Fruit fly (Drosophila melanogaster) whole organism, embryonic: ENCODE results near the gene CG8925.

Experiments used
- Abd-B ChIP-seq: fragments of 200-800 bp; sonication (Bioruptor generic); optimal IDR thresholded peaks from 2 replicates; lab custom pipeline; 2018; ENCODE audit warnings: missing biosample characterization, mild to moderate bottlenecking, missing genetic modification characterization, moderate library complexity
- Bdp1 ChIP-seq: fragments of 200-800 bp; sonication (Bioruptor generic); optimal IDR thresholded peaks from 3 replicates; lab custom pipeline; 2016; ENCODE audit warnings: missing biosample characterization, missing genetic modification characterization
- C15 ChIP-seq: fragments of 200-800 bp; sonication (Bioruptor generic); IDR thresholded peaks from 3 replicates; pipeline ENCODE4 v1.3.6; 2022; ENCODE audit warnings: missing biosample characterization, missing genetic modification characterization
- CG10462 ChIP-seq: fragments of 200-800 bp; sonication (Bioruptor generic); optimal IDR thresholded peaks from 2 replicates; lab custom pipeline; 2016; ENCODE audit warnings: missing biosample characterization, missing genetic modification characterization
- CG10959 ChIP-seq: fragments of 200-800 bp; sonication (Bioruptor generic); IDR thresholded peaks from 2 replicates; pipeline ENCODE4 v1.3.6; 2022; ENCODE audit warnings: missing biosample characterization, missing genetic modification characterization
- CG11247 ChIP-seq: fragments of 200-800 bp; sonication (Bioruptor generic); IDR thresholded peaks from 2 replicates; pipeline ENCODE4 v1.3.6; 2022; ENCODE audit warnings: missing biosample characterization, missing genetic modification characterization
- CG12391 ChIP-seq: fragments of 200-800 bp; sonication (Bioruptor generic); optimal IDR thresholded peaks from 3 replicates; lab custom pipeline; 2018; ENCODE audit warnings: missing biosample characterization, mild to moderate bottlenecking, missing genetic modification characterization, moderate library complexity
- CG14441 ChIP-seq: fragments of 200-800 bp; sonication (Bioruptor generic); IDR thresholded peaks from 2 replicates; pipeline ENCODE4 v1.3.6; 2022; ENCODE audit warnings: missing biosample characterization, missing genetic modification characterization
- CG15601 ChIP-seq: fragments of 200-800 bp; sonication (Bioruptor generic); optimal IDR thresholded peaks from 3 replicates; lab custom pipeline; 2019; ENCODE audit warnings: missing biosample characterization, mild to moderate bottlenecking, missing genetic modification characterization, moderate library complexity
- CG1602 ChIP-seq: fragments of 200-800 bp; sonication (Bioruptor generic); optimal IDR thresholded peaks from 3 replicates; lab custom pipeline; 2016; ENCODE audit warnings: missing biosample characterization, missing genetic modification characterization
- CG17361 ChIP-seq: fragments of 200-800 bp; sonication (Bioruptor generic); IDR thresholded peaks from 3 replicates; pipeline ENCODE4 v1.3.6; 2022; ENCODE audit warnings: missing biosample characterization, missing genetic modification characterization
- CG17612 ChIP-seq: fragments of 200-800 bp; sonication (Bioruptor generic); IDR thresholded peaks from 2 replicates; pipeline ENCODE4 v1.3.6; 2022; ENCODE audit warnings: missing biosample characterization, missing genetic modification characterization
- CG18262 ChIP-seq: fragments of 200-800 bp; optimal IDR thresholded peaks from 3 replicates; lab custom pipeline; 2019; ENCODE audit warnings: missing biosample characterization, mild to moderate bottlenecking, missing genetic modification characterization, moderate library complexity
- CG2202 ChIP-seq: fragments of 200-800 bp; sonication (Bioruptor generic); optimal IDR thresholded peaks from 2 replicates; lab custom pipeline; 2018; ENCODE audit warnings: missing biosample characterization, mild to moderate bottlenecking, missing genetic modification characterization
- CG2712 ChIP-seq: fragments of 200-800 bp; optimal IDR thresholded peaks from 3 replicates; lab custom pipeline; 2019; ENCODE audit warnings: missing biosample characterization, mild to moderate bottlenecking, missing genetic modification characterization, moderate library complexity
- CG32772 ChIP-seq: fragments of 200-800 bp; sonication (Bioruptor generic); IDR thresholded peaks from 2 replicates; pipeline ENCODE4 v1.3.6; 2022; ENCODE audit warnings: missing biosample characterization, missing genetic modification characterization
- CG3847 ChIP-seq: fragments of 200-800 bp; sonication (Bioruptor generic); IDR thresholded peaks from 2 replicates; pipeline ENCODE4 v1.3.6; 2022; ENCODE audit warnings: missing biosample characterization, missing genetic modification characterization
- CG4360 ChIP-seq: fragments of 200-800 bp; sonication (Bioruptor generic); IDR thresholded peaks from 2 replicates; pipeline ENCODE4 v1.3.6; 2022; ENCODE audit warnings: missing biosample characterization, missing genetic modification characterization
- CG6175 ChIP-seq: fragments of 200-800 bp; sonication (Bioruptor generic); IDR thresholded peaks from 3 replicates; pipeline ENCODE4 v1.3.6; 2022; ENCODE audit warnings: missing biosample characterization, missing genetic modification characterization
- CTCF ChIP-seq: fragments of 200-800 bp; sonication (Bioruptor generic); optimal IDR thresholded peaks from 2 replicates; lab custom pipeline; 2017; ENCODE audit warnings: missing biosample characterization, mild to moderate bottlenecking, missing genetic modification characterization, moderate library complexity
- Camta ChIP-seq: fragments of 200-800 bp; sonication (Bioruptor generic); optimal IDR thresholded peaks from 2 replicates; lab custom pipeline; 2016; ENCODE audit warnings: missing biosample characterization, missing genetic modification characterization
- Chrac-16 ChIP-seq: fragments of 200-800 bp; sonication (Bioruptor generic); optimal IDR thresholded peaks from 3 replicates; lab custom pipeline; 2016; ENCODE audit warnings: missing biosample characterization, missing genetic modification characterization
- CrebB ChIP-seq: fragments of 200-800 bp; sonication (Bioruptor generic); optimal IDR thresholded peaks from 3 replicates; lab custom pipeline; 2018; ENCODE audit warnings: missing biosample characterization, mild to moderate bottlenecking, missing genetic modification characterization
- D ChIP-seq, 2 experiments: fragments of 200-800 bp in 1 of 2; fragments of >200 bp in 1 of 2; sonication (Bioruptor generic) in 1 of 2; optimal IDR thresholded peaks; 2 replicates in 1 of 2; 3 replicates in 1 of 2; lab custom pipeline; 2017; ENCODE audit warnings: mild to moderate bottlenecking in 1 of 2, missing biosample characterization in 1 of 2, missing genetic modification characterization in 1 of 2, missing genetic modification reagents in 1 of 2
- GATAe ChIP-seq: fragments of 200-800 bp; sonication (Bioruptor generic); conservative IDR thresholded peaks from 2 replicates; pipeline ENCODE4 v1.3.6; 2022; ENCODE audit warnings: missing biosample characterization, missing genetic modification characterization
- HLH4C ChIP-seq: fragments of 200-800 bp; sonication (Bioruptor generic); IDR thresholded peaks from 3 replicates; pipeline ENCODE4 v1.3.6; 2022; ENCODE audit warnings: missing biosample characterization, missing genetic modification characterization; ENCODE audit not compliant: partially characterized antibody
- HmgD ChIP-seq: fragments of 200-800 bp; sonication (Bioruptor generic); optimal IDR thresholded peaks from 3 replicates; lab custom pipeline; 2016; ENCODE audit warnings: missing biosample characterization, missing genetic modification characterization
- Med ChIP-seq: fragments of 200-800 bp; sonication (Bioruptor generic); peaks from one replicate; lab custom pipeline; 2016; ENCODE audit warnings: missing biosample characterization, missing genetic modification characterization, mild to moderate bottlenecking, inconsistent platforms, moderate library complexity
- NC2β ChIP-seq: fragments of 200-800 bp; sonication (Bioruptor generic); optimal IDR thresholded peaks from 2 replicates; lab custom pipeline; 2016; ENCODE audit warnings: missing biosample characterization, missing genetic modification characterization
- Sry-β ChIP-seq: fragments of 200-800 bp; sonication (Bioruptor generic); optimal IDR thresholded peaks from 2 replicates; lab custom pipeline; 2018; ENCODE audit warnings: missing biosample characterization, mild to moderate bottlenecking, missing genetic modification characterization, moderate library complexity
- Tbp ChIP-seq: fragments of >200 bp; optimal IDR thresholded peaks from 2 replicates; lab custom pipeline; 2018; ENCODE audit warnings: missing biosample characterization, missing genetic modification characterization
- Xrp1 ChIP-seq: fragments of 200-800 bp; sonication (Bioruptor generic); IDR thresholded peaks from 2 replicates; pipeline ENCODE4 v1.3.6; 2022; ENCODE audit warnings: missing biosample characterization, missing genetic modification characterization
- ap ChIP-seq: fragments of 200-800 bp; sonication (Bioruptor generic); IDR thresholded peaks from 2 replicates; pipeline ENCODE4 v1.3.6; 2022; ENCODE audit warnings: missing biosample characterization, missing genetic modification characterization
- ara ChIP-seq: fragments of 200-800 bp; sonication (Bioruptor generic); IDR thresholded peaks from 2 replicates; pipeline ENCODE4 v1.3.6; 2022; ENCODE audit warnings: missing biosample characterization, missing genetic modification characterization
- bsh ChIP-seq, 2 experiments: fragments of 200-800 bp; sonication (Bioruptor generic); optimal IDR thresholded peaks; 2 replicates each; lab custom pipeline; 2017 to 2018; ENCODE audit warnings: mild to moderate bottlenecking in 2 of 2, missing biosample characterization in 2 of 2, missing genetic modification characterization in 2 of 2, moderate library complexity in 1 of 2
- cato ChIP-seq: fragments of 200-800 bp; sonication (Bioruptor generic); optimal IDR thresholded peaks from 2 replicates; lab custom pipeline; 2016; ENCODE audit warnings: missing biosample characterization, missing genetic modification characterization, borderline replicate concordance
- caup ChIP-seq: fragments of 200-800 bp; sonication (Bioruptor generic); optimal IDR thresholded peaks from 3 replicates; lab custom pipeline; 2017; ENCODE audit warnings: missing biosample characterization, mild to moderate bottlenecking, missing genetic modification characterization, moderate library complexity; ENCODE audit not compliant: severe bottlenecking
- chm ChIP-seq: fragments of 200-800 bp; sonication (Bioruptor generic); IDR thresholded peaks from 2 replicates; pipeline ENCODE4 v1.3.6; 2022; ENCODE audit warnings: missing biosample characterization, missing genetic modification characterization
- dimm ChIP-seq: fragments of 200-800 bp; sonication (Bioruptor generic); IDR thresholded peaks from 2 replicates; pipeline ENCODE4 v1.3.6; 2022; ENCODE audit warnings: missing biosample characterization, missing genetic modification characterization
- fd96Cb ChIP-seq: fragments of 200-800 bp; sonication (Bioruptor generic); optimal IDR thresholded peaks from 2 replicates; lab custom pipeline; 2018; ENCODE audit warnings: missing biosample characterization, mild to moderate bottlenecking, missing genetic modification characterization, moderate library complexity
- grn ChIP-seq: fragments of 200-800 bp; sonication (Bioruptor generic); optimal IDR thresholded peaks from 3 replicates; lab custom pipeline; 2017; ENCODE audit warnings: missing biosample characterization, missing genetic modification characterization
- jumu ChIP-seq: fragments of 200-800 bp; sonication (Bioruptor generic); optimal IDR thresholded peaks from 3 replicates; lab custom pipeline; 2016; ENCODE audit warnings: missing biosample characterization, missing genetic modification characterization
- knrl ChIP-seq: fragments of 200-800 bp; sonication (Bioruptor generic); IDR thresholded peaks from 3 replicates; pipeline ENCODE4 v1.3.6; 2022; ENCODE audit warnings: missing biosample characterization, missing genetic modification characterization; ENCODE audit not compliant: partially characterized antibody
- lab ChIP-seq: fragments of 200-800 bp; sonication (Bioruptor generic); optimal IDR thresholded peaks from 3 replicates; lab custom pipeline; 2017; ENCODE audit warnings: missing biosample characterization, missing genetic modification characterization, mild to moderate bottlenecking, moderate library complexity, missing genetic modification reagents
- p53 ChIP-seq: fragments of 200-800 bp; sonication (Bioruptor generic); optimal IDR thresholded peaks from 2 replicates; lab custom pipeline; 2016; ENCODE audit warnings: missing biosample characterization, missing genetic modification characterization
- pb ChIP-seq: fragments of 200-800 bp; sonication (Bioruptor generic); optimal IDR thresholded peaks from 3 replicates; lab custom pipeline; 2016; ENCODE audit warnings: missing biosample characterization, missing genetic modification characterization
- pfk ChIP-seq: fragments of 200-800 bp; sonication (Bioruptor generic); optimal IDR thresholded peaks from 2 replicates; lab custom pipeline; 2018; ENCODE audit warnings: missing biosample characterization, mild to moderate bottlenecking, missing genetic modification characterization, moderate library complexity
- ro ChIP-seq: fragments of 200-800 bp; sonication (Bioruptor generic); IDR thresholded peaks from 2 replicates; pipeline ENCODE4 v1.3.6; 2022; ENCODE audit warnings: missing biosample characterization, missing genetic modification characterization
- yki ChIP-seq: fragments of >200 bp; optimal IDR thresholded peaks from 3 replicates; lab custom pipeline; 2018
- zfh2 ChIP-seq: fragments of 200-800 bp; sonication (Bioruptor generic); optimal IDR thresholded peaks from 2 replicates; lab custom pipeline; 2016; ENCODE audit warnings: missing biosample characterization, missing genetic modification characterization

CG8925 gene

dm6 chr3R:16209714-16210553, 38.1 kb downstream of the CG8925 start (continued):
- no peak for TF ChIP-seq cato (GFP tag; lab: Kevin White, UChicago)
- no peak for TF ChIP-seq CG10462 (GFP tag; lab: Kevin White, UChicago)
- TF ChIP-seq CG10959 (GFP tag; lab: Robert Waterston, UW) = no peak
- TF ChIP-seq Xrp1 (GFP tag; lab: Robert Waterston, UW) = no peak
- TF ChIP-seq Chrac-16 (GFP tag; lab: Kevin White, UChicago) = no peak
- 0 out of 2 replicates have a peak, but pooled peaks have one; percentile 16 for TF ChIP-seq CG32772
- TF ChIP-seq caup (GFP tag; lab: Kevin White, UChicago) = peak; percentile 33
- TF ChIP-seq lab (GFP tag; lab: Kevin White, UChicago) = peak; percentile 54
- TF ChIP-seq CG4360 (GFP tag; lab: Robert Waterston, UW) = no peak
- TF ChIP-seq CG15601 (tag; lab: Kevin White, UChicago) = no peak
- no peak for TF ChIP-seq Bdp1
- TF ChIP-seq CG11247 (GFP tag; lab: Robert Waterston, UW) = 0 out of 2 replicates have a peak, but pooled peaks have one; percentile 42
- no peak for TF ChIP-seq ro
- TF ChIP-seq knrl (GFP tag; lab: Robert Waterston, UW) = no peak
- no peak for TF ChIP-seq Abd-B (GFP tag; lab: Kevin White, UChicago)
- TF ChIP-seq C15 (GFP tag; lab: Robert Waterston, UW) = no peak
- TF ChIP-seq dimm (GFP tag; lab: Robert Waterston, UW) = no peak
- no peak for TF ChIP-seq GATAe
- no peak for TF ChIP-seq Tbp
- no peak for TF ChIP-seq CG14441 (GFP tag; lab: Robert Waterston, UW)
- peak; percentile 73; the same call in 1 of the 2 replicates for TF ChIP-seq chm (GFP tag; lab: Robert Waterston, UW)
- no peak for TF ChIP-seq D (optimal IDR thresholded peaks at IDR 0.05; lab: Kevin White, UChicago)
- TF ChIP-seq D (GFP tag; optimal IDR thresholded peaks at IDR 0.05; lab: Kevin White, UChicago) = no peak
- no peak for TF ChIP-seq CG2202 (tag; lab: Kevin White, UChicago)
- no peak for TF ChIP-seq ap (GFP tag; lab: Robert Waterston, UW)
- TF ChIP-seq CG1602 = no peak
- TF ChIP-seq CG17612 = no peak
- TF ChIP-seq Med (GFP tag; lab: Kevin White, UChicago) = peak; percentile 74
- TF ChIP-seq CG2712 (tag; lab: Kevin White, UChicago) = peak; percentile 31
- peak; percentile 49; the same call in 1 of the 3 replicates for TF ChIP-seq CG17361
- no peak for TF ChIP-seq CrebB (tag; lab: Kevin White, UChicago)
- TF ChIP-seq p53 (GFP tag; lab: Kevin White, UChicago) = no peak
- no peak for TF ChIP-seq NC2β
- peak; percentile 54 for TF ChIP-seq CG18262
- peak in 1 of 2 experiments; percentile 78 for TF ChIP-seq bsh (GFP tag; optimal IDR thresholded peaks at IDR 0.05; lab: Kevin White, UChicago)
- no peak for TF ChIP-seq HLH4C
- TF ChIP-seq CG6175 (GFP tag; lab: Robert Waterston, UW) = no peak
- no peak for TF ChIP-seq HmgD (GFP tag; lab: Kevin White, UChicago)
- no peak for TF ChIP-seq pfk (GFP tag; lab: Kevin White, UChicago)
- no peak; the same call in 1 of the 2 replicates for TF ChIP-seq CG3847 (GFP tag; lab: Robert Waterston, UW)
- TF ChIP-seq CG12391 = peak; percentile 32
- no peak for TF ChIP-seq yki
- no peak for TF ChIP-seq grn (GFP tag; lab: Kevin White, UChicago)
- no peak for TF ChIP-seq Camta (GFP tag; lab: Kevin White, UChicago)
- TF ChIP-seq Sry-β (GFP tag; lab: Kevin White, UChicago) = no peak
- TF ChIP-seq ara = no peak
- TF ChIP-seq zfh2 (GFP tag; lab: Kevin White, UChicago) = no peak
- TF ChIP-seq jumu (GFP tag; lab: Kevin White, UChicago) = no peak
- TF ChIP-seq CTCF (GFP tag; lab: Kevin White, UChicago) = no peak
- no peak for TF ChIP-seq fd96Cb (tag; lab: Kevin White, UChicago)
- no peak for TF ChIP-seq pb (GFP tag; lab: Kevin White, UChicago)
